Worm (Caenorhabditis elegans): ENCODE data around the gene F58E1.13.

- no peak for TF ChIP-seq Y116A8C.19 (tag; optimal IDR thresholded peaks at IDR 0.05; ENCODE audit: borderline replicate concordance)
- TF ChIP-seq dpl-1 (GFP tag; optimal IDR thresholded peaks at IDR 0.05), result no peak
- TF ChIP-seq elt-3 (tag; optimal IDR thresholded peaks at IDR 0.05), result no peak
- no peak for TF ChIP-seq ceh-82 (tag; optimal IDR thresholded peaks at IDR 0.05)
- no peak for TF ChIP-seq ama-1 (optimal IDR thresholded peaks at IDR 0.05)
- TF ChIP-seq egl-27 (tag; optimal IDR thresholded peaks at IDR 0.05), result no peak
Observed at ce11 chrII:1683742-1684141, 11.9 kb downstream of the F58E1.13 start, which contains the start of gene fbxb-25.
